Worm (Caenorhabditis elegans): ENCODE data around the gene smg-6.

ce11 chrIII:2508518-2508917 lies 34.9 kb downstream of the smg-6 start, which contains the start of gene Y54F10AM.6:
- no peak for TF ChIP-seq cog-1 (tag; optimal IDR thresholded peaks at IDR 0.05)
- TF ChIP-seq ref-1 (GFP tag; conservative IDR thresholded peaks at IDR 0.05): no peak
- TF ChIP-seq med-1 (GFP tag; optimal IDR thresholded peaks at IDR 0.05; ENCODE audit: insufficient read depth): no peak
- TF ChIP-seq klf-2 (GFP tag; conservative IDR thresholded peaks at IDR 0.05): no peak
- no peak for TF ChIP-seq T22C8.4 (GFP tag; IDR thresholded peaks at IDR 0.05)
- TF ChIP-seq ztf-29 (GFP tag; IDR thresholded peaks at IDR 0.05): no peak
